Fruit fly (Drosophila melanogaster) whole organism, embryonic: ENCODE data around the gene Dph5.
A peak's percentile ranks its signal among the peaks of the same experiment; 100 is the strongest.

Experiments used
- Abd-B ChIP-seq: fragments of 200-800 bp; sonication (Bioruptor generic); optimal IDR thresholded peaks from 2 replicates; lab custom pipeline; 2018; ENCODE audit warnings: missing biosample characterization, mild to moderate bottlenecking, missing genetic modification characterization, moderate library complexity
- Atf6 ChIP-seq: fragments of 200-800 bp; sonication (Bioruptor generic); IDR thresholded peaks from 2 replicates; pipeline ENCODE4 v1.3.6; 2022; ENCODE audit warnings: missing biosample characterization, missing genetic modification characterization
- Bdp1 ChIP-seq: fragments of 200-800 bp; sonication (Bioruptor generic); optimal IDR thresholded peaks from 3 replicates; lab custom pipeline; 2016; ENCODE audit warnings: missing biosample characterization, missing genetic modification characterization
- Blimp-1 ChIP-seq: fragments of 200-800 bp; sonication (Bioruptor generic); optimal IDR thresholded peaks from 3 replicates; lab custom pipeline; 2018; ENCODE audit warnings: missing biosample characterization, missing genetic modification characterization, mild to moderate bottlenecking, moderate library complexity, missing genetic modification reagents
- C15 ChIP-seq: fragments of 200-800 bp; sonication (Bioruptor generic); IDR thresholded peaks from 3 replicates; pipeline ENCODE4 v1.3.6; 2022; ENCODE audit warnings: missing biosample characterization, missing genetic modification characterization
- CG10366 ChIP-seq: fragments of 200-800 bp; sonication (Bioruptor generic); IDR thresholded peaks from 2 replicates; pipeline ENCODE4 v1.3.6; 2022; ENCODE audit warnings: missing biosample characterization, missing genetic modification characterization
- CG12391 ChIP-seq: fragments of 200-800 bp; sonication (Bioruptor generic); optimal IDR thresholded peaks from 3 replicates; lab custom pipeline; 2018; ENCODE audit warnings: missing biosample characterization, mild to moderate bottlenecking, missing genetic modification characterization, moderate library complexity
- CG13123 ChIP-seq: fragments of 200-800 bp; sonication (Bioruptor generic); optimal IDR thresholded peaks from 2 replicates; lab custom pipeline; 2016; ENCODE audit warnings: missing biosample characterization, missing genetic modification characterization
- CG13775 ChIP-seq: fragments of 200-800 bp; sonication (Bioruptor generic); optimal IDR thresholded peaks from 3 replicates; lab custom pipeline; 2017; ENCODE audit warnings: missing biosample characterization, mild to moderate bottlenecking, missing genetic modification characterization
- CG1602 ChIP-seq: fragments of 200-800 bp; sonication (Bioruptor generic); optimal IDR thresholded peaks from 3 replicates; lab custom pipeline; 2016; ENCODE audit warnings: missing biosample characterization, missing genetic modification characterization
- CG16813 ChIP-seq: fragments of 200-800 bp; sonication (Bioruptor generic); IDR thresholded peaks from 3 replicates; pipeline ENCODE4 v1.3.6; 2022; ENCODE audit warnings: missing biosample characterization, missing genetic modification characterization; ENCODE audit not compliant: partially characterized antibody
- CG17385 ChIP-seq: fragments of 200-800 bp; sonication (Bioruptor generic); optimal IDR thresholded peaks from 3 replicates; lab custom pipeline; 2018; ENCODE audit warnings: missing biosample characterization, mild to moderate bottlenecking, missing genetic modification characterization
- CG1792 ChIP-seq: fragments of 200-800 bp; sonication (Bioruptor generic); optimal IDR thresholded peaks from 2 replicates; lab custom pipeline; 2016; ENCODE audit warnings: missing biosample characterization, missing genetic modification characterization
- CG31224 ChIP-seq: fragments of 200-800 bp; sonication (Bioruptor generic); IDR thresholded peaks from 2 replicates; pipeline ENCODE4 v1.3.6; 2022; ENCODE audit warnings: missing biosample characterization, missing genetic modification characterization
- CG31388 ChIP-seq: fragments of 200-800 bp; sonication (Bioruptor generic); optimal IDR thresholded peaks from 2 replicates; lab custom pipeline; 2016; ENCODE audit warnings: missing biosample characterization, missing genetic modification characterization
- CG34422 ChIP-seq: fragments of 200-800 bp; sonication (Bioruptor generic); IDR thresholded peaks from 3 replicates; pipeline ENCODE4 v1.3.6; 2022; ENCODE audit warnings: missing biosample characterization, missing genetic modification characterization
- CG3726 ChIP-seq: fragments of 200-800 bp; sonication (Bioruptor generic); IDR thresholded peaks from 3 replicates; pipeline ENCODE4, ENCODE4 v1.3.6; 2022; ENCODE audit warnings: missing biosample characterization, missing genetic modification characterization
- CG6765 ChIP-seq: fragments of 200-800 bp; sonication (Bioruptor generic); optimal IDR thresholded peaks from 3 replicates; lab custom pipeline; 2017; ENCODE audit warnings: missing biosample characterization, mild to moderate bottlenecking, missing genetic modification characterization
- CG7963 ChIP-seq: fragments of 200-800 bp; sonication (Bioruptor generic); IDR thresholded peaks from 3 replicates; pipeline ENCODE4 v1.3.6; 2022; ENCODE audit warnings: missing biosample characterization, missing genetic modification characterization; ENCODE audit not compliant: partially characterized antibody
- CG8290 ChIP-seq, 3 experiments: fragments of 200-800 bp; sonication (Bioruptor generic); optimal IDR thresholded peaks; 2 replicates each; lab custom pipeline; 2016 to 2019; ENCODE audit warnings: missing biosample characterization in 3 of 3, missing genetic modification characterization in 3 of 3, mild to moderate bottlenecking in 2 of 3, moderate library complexity in 1 of 3
- CG8944 ChIP-seq: fragments of 200-800 bp; sonication (Bioruptor generic); optimal IDR thresholded peaks from 3 replicates; lab custom pipeline; 2016; ENCODE audit warnings: missing biosample characterization, missing genetic modification characterization
- CG9727 ChIP-seq: fragments of 200-800 bp; sonication (Bioruptor generic); optimal IDR thresholded peaks from 3 replicates; lab custom pipeline; 2017; ENCODE audit warnings: missing biosample characterization, mild to moderate bottlenecking, missing genetic modification characterization
- Chrac-16 ChIP-seq: fragments of 200-800 bp; sonication (Bioruptor generic); optimal IDR thresholded peaks from 3 replicates; lab custom pipeline; 2016; ENCODE audit warnings: missing biosample characterization, missing genetic modification characterization
- Dek ChIP-seq: fragments of 200-800 bp; sonication (Bioruptor generic); optimal IDR thresholded peaks from 3 replicates; lab custom pipeline; 2019; ENCODE audit warnings: missing biosample characterization, mild to moderate bottlenecking, missing genetic modification characterization, moderate library complexity
- Dip2 ChIP-seq: fragments of 200-800 bp; sonication (Bioruptor generic); IDR thresholded peaks from 2 replicates; pipeline ENCODE4 v1.3.6; 2022; ENCODE audit warnings: missing biosample characterization, missing genetic modification characterization
- ERR ChIP-seq: fragments of 200-800 bp; sonication (Bioruptor generic); optimal IDR thresholded peaks from 2 replicates; lab custom pipeline; 2016; ENCODE audit warnings: missing biosample characterization, missing genetic modification characterization
- Elba2 ChIP-seq: fragments of 200-800 bp; sonication (Bioruptor generic); optimal IDR thresholded peaks from 3 replicates; lab custom pipeline; 2016; ENCODE audit warnings: missing biosample characterization, missing genetic modification characterization
- Hmr ChIP-seq: fragments of 200-800 bp; sonication (Bioruptor generic); optimal IDR thresholded peaks from 3 replicates; lab custom pipeline; 2017; ENCODE audit warnings: mild to moderate bottlenecking, missing biosample characterization, missing genetic modification reagents, missing genetic modification characterization
- Hr78 ChIP-seq, 2 experiments: fragments of 200-800 bp in 1 of 2; fragments of >200 bp in 1 of 2; sonication (Bioruptor generic) in 1 of 2; optimal IDR thresholded peaks; 2 replicates each; lab custom pipeline; 2017 to 2019; ENCODE audit warnings: missing biosample characterization in 2 of 2, missing genetic modification characterization in 2 of 2, mild to moderate bottlenecking in 1 of 2, moderate library complexity in 1 of 2
- Jarid2 ChIP-seq: fragments of 200-800 bp; sonication (Bioruptor generic); optimal IDR thresholded peaks from 3 replicates; lab custom pipeline; 2017; ENCODE audit warnings: mild to moderate bottlenecking, missing biosample characterization, missing genetic modification reagents, missing genetic modification characterization
- Oli ChIP-seq: fragments of 200-800 bp; sonication (Bioruptor generic); optimal IDR thresholded peaks from 2 replicates; lab custom pipeline; 2018; ENCODE audit warnings: missing biosample characterization, mild to moderate bottlenecking, missing genetic modification characterization, moderate library complexity
- Scr ChIP-seq: fragments of 200-800 bp; sonication (Bioruptor generic); IDR thresholded peaks from 2 replicates; pipeline ENCODE4 v1.3.6; 2022; ENCODE audit warnings: missing biosample characterization, missing genetic modification characterization; ENCODE audit not compliant: partially characterized antibody
- TFAM ChIP-seq: fragments of 200-800 bp; sonication (Bioruptor generic); optimal IDR thresholded peaks from 2 replicates; lab custom pipeline; 2017; ENCODE audit warnings: missing biosample characterization, missing genetic modification characterization, inconsistent platforms
- ash1 ChIP-seq: fragments of 200-800 bp; sonication (Bioruptor generic); optimal IDR thresholded peaks from 2 replicates; lab custom pipeline; 2018; ENCODE audit warnings: missing biosample characterization, mild to moderate bottlenecking, missing genetic modification characterization
- dimm ChIP-seq: fragments of 200-800 bp; sonication (Bioruptor generic); IDR thresholded peaks from 2 replicates; pipeline ENCODE4 v1.3.6; 2022; ENCODE audit warnings: missing biosample characterization, missing genetic modification characterization
- exex ChIP-seq: fragments of 200-800 bp; sonication (Bioruptor generic); optimal IDR thresholded peaks from 4 replicates; lab custom pipeline; 2018; ENCODE audit warnings: missing biosample characterization, mild to moderate bottlenecking, missing genetic modification characterization, moderate library complexity
- gro ChIP-seq: fragments of 200-800 bp; sonication (Bioruptor generic); optimal IDR thresholded peaks from 2 replicates; lab custom pipeline; 2016; ENCODE audit warnings: missing biosample characterization, missing genetic modification characterization
- gt ChIP-seq: fragments of 200-800 bp; sonication (Bioruptor generic); IDR thresholded peaks from 2 replicates; pipeline ENCODE4 v1.3.6; 2022; ENCODE audit warnings: missing biosample characterization, missing genetic modification characterization
- luna ChIP-seq: fragments of 200-800 bp; sonication (Bioruptor generic); optimal IDR thresholded peaks from 2 replicates; lab custom pipeline; 2016; ENCODE audit warnings: missing biosample characterization, missing genetic modification characterization
- nerfin-1 ChIP-seq: fragments of 200-800 bp; sonication (Bioruptor generic); optimal IDR thresholded peaks from 3 replicates; lab custom pipeline; 2019; ENCODE audit warnings: missing biosample characterization, mild to moderate bottlenecking, missing genetic modification characterization, moderate library complexity
- odd ChIP-seq: fragments of 200-800 bp; sonication (Bioruptor generic); optimal IDR thresholded peaks from 2 replicates; lab custom pipeline; 2017; ENCODE audit warnings: missing biosample characterization, mild to moderate bottlenecking, missing genetic modification characterization
- pb ChIP-seq: fragments of 200-800 bp; sonication (Bioruptor generic); optimal IDR thresholded peaks from 3 replicates; lab custom pipeline; 2016; ENCODE audit warnings: missing biosample characterization, missing genetic modification characterization
- phol ChIP-seq: fragments of 200-800 bp; sonication (Bioruptor generic); optimal IDR thresholded peaks from 3 replicates; lab custom pipeline; 2018; ENCODE audit warnings: missing biosample characterization, mild to moderate bottlenecking, missing genetic modification characterization, moderate library complexity
- pita ChIP-seq: fragments of 200-800 bp; sonication (Bioruptor generic); optimal IDR thresholded peaks from 2 replicates; lab custom pipeline; 2017; ENCODE audit warnings: missing biosample characterization, mild to moderate bottlenecking, missing genetic modification characterization
- pros ChIP-seq: fragments of 200-800 bp; sonication (Bioruptor generic); optimal IDR thresholded peaks from 3 replicates; lab custom pipeline; 2019; ENCODE audit warnings: missing biosample characterization, mild to moderate bottlenecking, missing genetic modification characterization, moderate library complexity
- sens-2 ChIP-seq: fragments of 200-800 bp; sonication (Bioruptor generic); IDR thresholded peaks from 2 replicates; pipeline ENCODE4 v1.3.6; 2022; ENCODE audit warnings: missing biosample characterization, missing genetic modification characterization
- seq ChIP-seq: fragments of 200-800 bp; sonication (Bioruptor generic); IDR thresholded peaks from 2 replicates; pipeline ENCODE4 v1.3.6; 2022; ENCODE audit warnings: missing biosample characterization, missing genetic modification characterization
- tin ChIP-seq: fragments of 200-800 bp; sonication (Bioruptor generic); optimal IDR thresholded peaks from 3 replicates; lab custom pipeline; 2016; ENCODE audit warnings: missing biosample characterization, missing genetic modification characterization
- tio ChIP-seq: fragments of 200-800 bp; sonication (Bioruptor generic); optimal IDR thresholded peaks from 2 replicates; lab custom pipeline; 2017; ENCODE audit warnings: missing biosample characterization, missing genetic modification characterization, inconsistent platforms
- tup ChIP-seq: fragments of 200-800 bp; sonication (Bioruptor generic); optimal IDR thresholded peaks from 2 replicates; lab custom pipeline; 2016; ENCODE audit warnings: missing biosample characterization, mild to moderate bottlenecking, missing genetic modification characterization, moderate library complexity

Gene Dph5

dm6 chr3R:22624737-22625136, 41.7 kb upstream of the Dph5 start (continued):
- TF ChIP-seq CG1792, result peak; percentile 29
- no peak for TF ChIP-seq CG7963 (GFP tag; lab: Robert Waterston, UW)
- TF ChIP-seq luna (GFP tag; lab: Kevin White, UChicago), result no peak
- no peak for TF ChIP-seq CG8944
- no peak for TF ChIP-seq tio (GFP tag; lab: Kevin White, UChicago)
- peak; percentile 60; the same call in 1 of the 2 replicates for TF ChIP-seq Atf6 (GFP tag; lab: Robert Waterston, UW)
- peak; percentile 75 for TF ChIP-seq sens-2 (GFP tag; lab: Robert Waterston, UW)
- TF ChIP-seq Hmr (GFP tag; lab: Kevin White, UChicago), result no peak
- no peak for TF ChIP-seq TFAM (GFP tag; lab: Kevin White, UChicago)
- no peak for TF ChIP-seq CG6765 (GFP tag; lab: Kevin White, UChicago)
- no peak for TF ChIP-seq Bdp1 (GFP tag; lab: Kevin White, UChicago)
- no peak for TF ChIP-seq odd (GFP tag; lab: Kevin White, UChicago)
- peak; percentile 67 for TF ChIP-seq dimm
- TF ChIP-seq CG34422 (GFP tag; lab: Robert Waterston, UW), result peak; percentile 57; the same call in 1 of the 3 replicates
- no peak for TF ChIP-seq CG13123
- TF ChIP-seq CG1602 (GFP tag; lab: Kevin White, UChicago), result peak; percentile 30
- TF ChIP-seq CG9727 (GFP tag; lab: Kevin White, UChicago), result peak; percentile 42
- TF ChIP-seq pros (GFP tag; lab: Kevin White, UChicago), result no peak
- TF ChIP-seq CG31388 (GFP tag; lab: Kevin White, UChicago), result peak; percentile 23
- TF ChIP-seq exex, result no peak
- no peak for TF ChIP-seq Elba2 (GFP tag; lab: Kevin White, UChicago)
- no peak for TF ChIP-seq CG8290 (GFP tag; optimal IDR thresholded peaks at IDR 0.05; lab: Kevin White, UChicago)
- TF ChIP-seq CG8290 (tag; optimal IDR thresholded peaks at IDR 0.05; lab: Kevin White, UChicago), result no peak
- TF ChIP-seq pb (GFP tag; lab: Kevin White, UChicago), result peak; percentile 15
- TF ChIP-seq CG10366, result peak; percentile 67
- peak; percentile 78 for TF ChIP-seq seq
- no peak for TF ChIP-seq Dip2 (GFP tag; lab: Robert Waterston, UW)
- no peak for TF ChIP-seq Abd-B (GFP tag; lab: Kevin White, UChicago)
- TF ChIP-seq CG17385, result peak; percentile 56
- no peak for TF ChIP-seq CG31224 (GFP tag; lab: Robert Waterston, UW)
- peak; percentile 62 for TF ChIP-seq phol
- no peak for TF ChIP-seq pita
- no peak for TF ChIP-seq Jarid2 (GFP tag; lab: Kevin White, UChicago)
- peak; percentile 63 for TF ChIP-seq Oli (tag; lab: Kevin White, UChicago)
- no peak for TF ChIP-seq Hr78 (GFP tag; optimal IDR thresholded peaks at IDR 0.05; lab: Kevin White, UChicago)
- TF ChIP-seq gro (GFP tag; lab: Kevin White, UChicago), result no peak
- peak; percentile 72 for TF ChIP-seq Blimp-1 (GFP tag; lab: Kevin White, UChicago)
- peak; percentile 47 for TF ChIP-seq ERR (GFP tag; lab: Kevin White, UChicago)
- TF ChIP-seq C15 (GFP tag; lab: Robert Waterston, UW), result 0 out of 3 replicates have a peak, but pooled peaks have one; percentile 36
- 0 out of 2 replicates have a peak, but pooled peaks have one; percentile 11 for TF ChIP-seq gt (GFP tag; lab: Robert Waterston, UW)
- TF ChIP-seq nerfin-1 (tag; lab: Kevin White, UChicago), result peak; percentile 11
- TF ChIP-seq CG16813 (GFP tag; lab: Robert Waterston, UW), result no peak
- no peak for TF ChIP-seq Scr (GFP tag; lab: Robert Waterston, UW)
- no peak for TF ChIP-seq tup
- no peak for TF ChIP-seq ash1 (GFP tag; lab: Kevin White, UChicago)
- peak; percentile 16 for TF ChIP-seq CG13775 (GFP tag; lab: Kevin White, UChicago)
- peak; percentile 67 for TF ChIP-seq CG12391 (tag; lab: Kevin White, UChicago)
- peak; percentile 12 for TF ChIP-seq Chrac-16
- no peak for TF ChIP-seq Dek (tag; lab: Kevin White, UChicago)
- peak; percentile 67 for TF ChIP-seq tin (GFP tag; lab: Kevin White, UChicago)
- TF ChIP-seq CG3726 (GFP tag; lab: Robert Waterston, UW), result peak; percentile 54; the same call in 1 of the 3 replicates
